Fruit fly (Drosophila melanogaster) whole organism, embryonic: ENCODE data around the gene Esyt2.

Source experiments
- Antp ChIP-seq: fragments of 200-800 bp; sonication (Bioruptor generic); optimal IDR thresholded peaks from 3 replicates; lab custom pipeline; 2016; ENCODE audit warnings: missing biosample characterization, missing genetic modification characterization
- Atf3 ChIP-seq: fragments of 200-800 bp; sonication (Bioruptor generic); optimal IDR thresholded peaks from 3 replicates; lab custom pipeline; 2016; ENCODE audit warnings: missing biosample characterization, missing genetic modification characterization
- Bteb2 ChIP-seq: fragments of 200-800 bp; sonication (Bioruptor generic); optimal IDR thresholded peaks from 2 replicates; lab custom pipeline; 2016; ENCODE audit warnings: missing biosample characterization, missing genetic modification characterization
- CG10267 ChIP-seq: fragments of 200-800 bp; sonication (Bioruptor generic); optimal IDR thresholded peaks from 2 replicates; lab custom pipeline; 2018; ENCODE audit warnings: missing biosample characterization, mild to moderate bottlenecking, missing genetic modification characterization, moderate library complexity
- CG10543 ChIP-seq: fragments of 200-800 bp; sonication (Bioruptor generic); optimal IDR thresholded peaks from 3 replicates; lab custom pipeline; 2017; ENCODE audit warnings: missing biosample characterization, mild to moderate bottlenecking, missing genetic modification characterization, moderate library complexity
- CG11398 ChIP-seq: fragments of 200-800 bp; sonication (Bioruptor generic); optimal IDR thresholded peaks from 2 replicates; lab custom pipeline; 2016; ENCODE audit warnings: missing biosample characterization, missing genetic modification characterization
- CG11723 ChIP-seq: fragments of 200-800 bp; sonication (Bioruptor generic); optimal IDR thresholded peaks from 2 replicates; lab custom pipeline; 2017; ENCODE audit warnings: missing biosample characterization, mild to moderate bottlenecking, missing genetic modification characterization
- CG12155 ChIP-seq: fragments of 200-800 bp; sonication (Bioruptor generic); optimal IDR thresholded peaks from 3 replicates; lab custom pipeline; 2016; ENCODE audit warnings: missing biosample characterization, missing genetic modification characterization
- CG12769 ChIP-seq: fragments of 200-800 bp; sonication (Bioruptor generic); optimal IDR thresholded peaks from 2 replicates; lab custom pipeline; 2019; ENCODE audit warnings: missing biosample characterization, mild to moderate bottlenecking, missing genetic modification characterization, moderate library complexity
- CG13296 ChIP-seq: fragments of 200-800 bp; sonication (Bioruptor generic); optimal IDR thresholded peaks from 3 replicates; lab custom pipeline; 2018; ENCODE audit warnings: missing biosample characterization, mild to moderate bottlenecking, missing genetic modification characterization
- CG17612 ChIP-seq: fragments of 200-800 bp; sonication (Bioruptor generic); IDR thresholded peaks from 2 replicates; pipeline ENCODE4 v1.3.6; 2022; ENCODE audit warnings: missing biosample characterization, missing genetic modification characterization
- CG17829 ChIP-seq: fragments of 200-800 bp; optimal IDR thresholded peaks from 2 replicates; lab custom pipeline; 2019; ENCODE audit warnings: missing biosample characterization, mild to moderate bottlenecking, missing genetic modification characterization, moderate library complexity
- CG18011 ChIP-seq: fragments of 200-800 bp; sonication (Bioruptor generic); optimal IDR thresholded peaks from 2 replicates; lab custom pipeline; 2017; ENCODE audit warnings: missing biosample characterization, missing genetic modification characterization, mild to moderate bottlenecking, moderate library complexity, missing genotype
- CG30403 ChIP-seq: fragments of 200-800 bp; sonication (Bioruptor generic); optimal IDR thresholded peaks from 3 replicates; lab custom pipeline; 2016; ENCODE audit warnings: missing biosample characterization, missing genetic modification characterization
- CG31224 ChIP-seq: fragments of 200-800 bp; sonication (Bioruptor generic); IDR thresholded peaks from 2 replicates; pipeline ENCODE4 v1.3.6; 2022; ENCODE audit warnings: missing biosample characterization, missing genetic modification characterization
- CG3847 ChIP-seq: fragments of 200-800 bp; sonication (Bioruptor generic); IDR thresholded peaks from 2 replicates; pipeline ENCODE4 v1.3.6; 2022; ENCODE audit warnings: missing biosample characterization, missing genetic modification characterization
- CG7372 ChIP-seq: fragments of 200-800 bp; sonication (Bioruptor generic); IDR thresholded peaks from 2 replicates; pipeline ENCODE4 v1.3.6; 2022; ENCODE audit warnings: missing biosample characterization, missing genetic modification characterization
- CG9932 ChIP-seq: fragments of 200-800 bp; sonication (Bioruptor generic); IDR thresholded peaks from 2 replicates; pipeline ENCODE4 v1.3.6; 2022; ENCODE audit warnings: missing biosample characterization, missing genetic modification characterization
- CkIIα-i1 ChIP-seq: fragments of 200-800 bp; sonication (Bioruptor generic); IDR thresholded peaks from 2 replicates; pipeline ENCODE4 v1.3.6; 2022; ENCODE audit warnings: missing biosample characterization, missing genetic modification characterization
- Doc2 ChIP-seq: fragments of 200-800 bp; sonication (Bioruptor generic); IDR thresholded peaks from 2 replicates; pipeline ENCODE4 v1.3.6; 2022; ENCODE audit warnings: missing biosample characterization, missing genetic modification characterization
- Doc3 ChIP-seq: fragments of 200-800 bp; sonication (Bioruptor generic); IDR thresholded peaks from 3 replicates; pipeline ENCODE4 v1.3.6; 2022; ENCODE audit warnings: missing biosample characterization, missing genetic modification characterization; ENCODE audit not compliant: partially characterized antibody
- E2f2 ChIP-seq: fragments of 200-800 bp; sonication (Bioruptor generic); IDR thresholded peaks from 2 replicates; pipeline ENCODE4 v1.3.6; 2022; ENCODE audit warnings: missing biosample characterization, missing genetic modification characterization
- HLH54F ChIP-seq: fragments of 200-800 bp; sonication (Bioruptor generic); optimal IDR thresholded peaks from 3 replicates; lab custom pipeline; 2016; ENCODE audit warnings: missing biosample characterization, missing genetic modification characterization
- HmgZ ChIP-seq: fragments of 200-800 bp; sonication (Bioruptor generic); optimal IDR thresholded peaks from 2 replicates; lab custom pipeline; 2018; ENCODE audit warnings: missing biosample characterization, mild to moderate bottlenecking, missing genetic modification characterization
- Hsf ChIP-seq: fragments of 200-800 bp; sonication (Bioruptor generic); optimal IDR thresholded peaks from 3 replicates; lab custom pipeline; 2016; ENCODE audit warnings: missing biosample characterization, missing genetic modification characterization
- Med ChIP-seq: fragments of 200-800 bp; sonication (Bioruptor generic); peaks from one replicate; lab custom pipeline; 2016; ENCODE audit warnings: missing biosample characterization, missing genetic modification characterization, mild to moderate bottlenecking, inconsistent platforms, moderate library complexity
- Myb ChIP-seq: fragments of 200-800 bp; sonication (Bioruptor generic); optimal IDR thresholded peaks from 2 replicates; lab custom pipeline; 2016; ENCODE audit warnings: missing biosample characterization, missing genetic modification characterization
- Nf-YC ChIP-seq: fragments of 200-800 bp; optimal IDR thresholded peaks from 3 replicates; lab custom pipeline; 2019; ENCODE audit warnings: missing biosample characterization, mild to moderate bottlenecking, missing genetic modification characterization, moderate library complexity
- PHDP ChIP-seq: fragments of 200-800 bp; sonication (Bioruptor generic); optimal IDR thresholded peaks from 3 replicates; lab custom pipeline; 2018; ENCODE audit warnings: missing biosample characterization, mild to moderate bottlenecking, missing genetic modification characterization, moderate library complexity
- Ptx1 ChIP-seq: fragments of 200-800 bp; sonication (Bioruptor generic); IDR thresholded peaks from 2 replicates; pipeline ENCODE4 v1.3.6; 2022; ENCODE audit warnings: missing biosample characterization, missing genetic modification characterization
- Spps ChIP-seq: fragments of 200-800 bp; sonication (Bioruptor generic); optimal IDR thresholded peaks from 2 replicates; lab custom pipeline; 2018; ENCODE audit warnings: missing biosample characterization, mild to moderate bottlenecking, missing genetic modification characterization
- ato ChIP-seq: fragments of 200-800 bp; sonication (Bioruptor generic); IDR thresholded peaks from 2 replicates; pipeline ENCODE4 v1.3.6; 2022; ENCODE audit warnings: missing biosample characterization, missing genetic modification characterization; ENCODE audit not compliant: partially characterized antibody
- bbx ChIP-seq: fragments of 200-800 bp; sonication (Bioruptor generic); IDR thresholded peaks from 2 replicates; pipeline ENCODE4 v1.3.6; 2022; ENCODE audit warnings: missing biosample characterization, missing genetic modification characterization; ENCODE audit not compliant: partially characterized antibody
- cad ChIP-seq: fragments of >200 bp; optimal IDR thresholded peaks from 2 replicates; lab custom pipeline; 2017; ENCODE audit warnings: missing biosample characterization, missing genetic modification characterization
- crol ChIP-seq: fragments of 200-800 bp; sonication (Bioruptor generic); IDR thresholded peaks from 2 replicates; pipeline ENCODE4 v1.3.6; 2022; ENCODE audit warnings: missing biosample characterization, missing genetic modification characterization
- dan ChIP-seq: fragments of 200-800 bp; sonication (Bioruptor generic); IDR thresholded peaks from 2 replicates; pipeline ENCODE4 v1.3.6; 2022; ENCODE audit warnings: missing biosample characterization, missing genetic modification characterization
- nau ChIP-seq: fragments of 200-800 bp; sonication (Bioruptor generic); optimal IDR thresholded peaks from 3 replicates; lab custom pipeline; 2017; ENCODE audit warnings: missing biosample characterization, mild to moderate bottlenecking, missing genetic modification characterization, missing genetic modification reagents
- oc ChIP-seq: fragments of 200-800 bp; sonication (Bioruptor generic); optimal IDR thresholded peaks from 2 replicates; lab custom pipeline; 2018; ENCODE audit warnings: missing biosample characterization, mild to moderate bottlenecking, missing genetic modification characterization, moderate library complexity
- otp ChIP-seq: fragments of 200-800 bp; sonication (Bioruptor generic); IDR thresholded peaks from 3 replicates; pipeline ENCODE4, ENCODE4 v1.3.6; 2022; ENCODE audit warnings: missing biosample characterization, missing genetic modification characterization
- pita ChIP-seq: fragments of 200-800 bp; sonication (Bioruptor generic); optimal IDR thresholded peaks from 2 replicates; lab custom pipeline; 2017; ENCODE audit warnings: missing biosample characterization, mild to moderate bottlenecking, missing genetic modification characterization
- sc ChIP-seq, 3 experiments: fragments of >200 bp in 2 of 3; fragments of 200-800 bp in 1 of 3; sonication (Bioruptor generic) in 1 of 3; optimal IDR thresholded peaks; 2 replicates in 2 of 3; 3 replicates in 1 of 3; lab custom pipeline; 2017; ENCODE audit warnings: mild to moderate bottlenecking in 1 of 3, missing biosample characterization in 1 of 3, missing genetic modification characterization in 1 of 3, missing genetic modification reagents in 1 of 3
- shn ChIP-seq: fragments of 200-800 bp; sonication (Bioruptor generic); optimal IDR thresholded peaks from 3 replicates; lab custom pipeline; 2016; ENCODE audit warnings: missing biosample characterization, missing genetic modification characterization
- sima ChIP-seq: fragments of 200-800 bp; sonication (Bioruptor generic); optimal IDR thresholded peaks from 2 replicates; lab custom pipeline; 2016; ENCODE audit warnings: missing biosample characterization, missing genetic modification characterization
- sisA ChIP-seq: fragments of 200-800 bp; sonication (Bioruptor generic); IDR thresholded peaks from 2 replicates; pipeline ENCODE4 v1.3.6; 2022; ENCODE audit warnings: missing biosample characterization, missing genetic modification characterization
- sna ChIP-seq: fragments of 200-800 bp; sonication (Bioruptor generic); IDR thresholded peaks from 2 replicates; pipeline ENCODE4 v1.3.6; 2022; ENCODE audit warnings: missing biosample characterization, missing genetic modification characterization; ENCODE audit not compliant: partially characterized antibody
- sob ChIP-seq: fragments of 200-800 bp; sonication (Bioruptor generic); IDR thresholded peaks from 2 replicates; pipeline ENCODE4 v1.3.6; 2022; ENCODE audit warnings: missing biosample characterization, missing genetic modification characterization
- ttk ChIP-seq: fragments of 200-800 bp; sonication (Bioruptor generic); IDR thresholded peaks from 2 replicates; pipeline ENCODE4 v2.1.2; 2022; ENCODE audit warnings: missing biosample characterization, missing genetic modification characterization
- tup ChIP-seq: fragments of 200-800 bp; sonication (Bioruptor generic); optimal IDR thresholded peaks from 2 replicates; lab custom pipeline; 2016; ENCODE audit warnings: missing biosample characterization, mild to moderate bottlenecking, missing genetic modification characterization, moderate library complexity

Gene Esyt2

DNA sequence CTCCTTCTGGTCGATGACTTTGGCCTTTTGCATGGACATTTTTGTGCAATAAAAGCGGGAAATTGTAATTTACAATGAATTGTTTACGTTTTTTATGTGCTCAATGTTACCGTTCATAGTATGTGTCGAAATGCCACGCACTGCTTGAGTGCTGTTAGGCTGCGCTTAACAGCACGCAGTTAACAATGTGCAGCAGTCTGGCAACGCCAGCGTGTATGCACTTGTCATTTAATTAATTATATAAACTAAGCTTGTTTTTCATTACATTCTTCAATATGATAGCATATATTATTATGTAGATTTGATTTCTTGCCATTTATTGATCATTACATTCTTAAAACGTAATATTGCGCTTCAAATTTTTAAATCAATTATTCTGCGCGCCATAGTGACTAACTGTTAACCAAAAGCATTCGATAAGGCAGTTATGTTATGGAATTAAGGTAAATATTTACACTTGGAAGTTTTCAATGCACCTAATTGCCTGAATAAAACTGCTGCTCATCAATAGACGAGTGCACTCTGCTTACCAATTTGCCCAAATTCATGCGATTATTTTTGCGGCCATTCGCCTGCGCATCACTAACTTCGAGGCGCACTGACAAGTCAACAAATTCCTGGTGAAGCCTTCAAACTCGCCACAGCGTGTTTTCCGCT lies 40.7 kb downstream of the Esyt2 start, which contains the start of the genes CG13625 and mld (continued):
- TF ChIP-seq CG3847 (GFP tag; lab: Robert Waterston, UW) = no peak
- no peak for TF ChIP-seq sob (GFP tag; lab: Robert Waterston, UW)
- no peak for TF ChIP-seq CG7372 (GFP tag; lab: Robert Waterston, UW)
- TF ChIP-seq CG31224 (GFP tag; lab: Robert Waterston, UW) = no peak
- no peak for TF ChIP-seq ato (GFP tag; lab: Robert Waterston, UW)

dm6 chr3R:24586453-24586886 lies 42.0 kb downstream of the Esyt2 start:
- no peak for TF ChIP-seq Atf3 (GFP tag; lab: Kevin White, UChicago)
- TF ChIP-seq tup (GFP tag; lab: Kevin White, UChicago) = no peak
- no peak for TF ChIP-seq Ptx1
- TF ChIP-seq CG12769 (tag; lab: Kevin White, UChicago) = peak; percentile 79
- peak; percentile 57 for TF ChIP-seq CG17829 (tag; lab: Kevin White, UChicago)
- TF ChIP-seq CG11723 (GFP tag; lab: Kevin White, UChicago) = peak; percentile 1
- TF ChIP-seq bbx = no peak
- peak; percentile 100 for TF ChIP-seq CG12155 (GFP tag; lab: Kevin White, UChicago)
- TF ChIP-seq E2f2 (GFP tag; lab: Robert Waterston, UW) = no peak
- TF ChIP-seq CG10267 (tag; lab: Kevin White, UChicago) = peak; percentile 38
- no peak for TF ChIP-seq sima
- TF ChIP-seq CG30403 (GFP tag; lab: Kevin White, UChicago) = no peak
- TF ChIP-seq CG9932 (GFP tag; lab: Robert Waterston, UW) = no peak
- no peak for TF ChIP-seq sc (optimal IDR thresholded peaks at IDR 0.05; lab: Kevin White, UChicago)
- TF ChIP-seq sc (GFP tag; optimal IDR thresholded peaks at IDR 0.05; lab: Kevin White, UChicago) = no peak
- TF ChIP-seq pita (GFP tag; lab: Kevin White, UChicago) = peak; percentile 64
- TF ChIP-seq CG11398 (GFP tag; lab: Kevin White, UChicago) = no peak
- no peak for TF ChIP-seq shn (GFP tag; lab: Kevin White, UChicago)
- peak; percentile 89 for TF ChIP-seq CG10543
- no peak for TF ChIP-seq sna (GFP tag; lab: Robert Waterston, UW)
- no peak for TF ChIP-seq Spps (tag; lab: Kevin White, UChicago)
- TF ChIP-seq cad = no peak
- no peak for TF ChIP-seq Doc2 (GFP tag; lab: Robert Waterston, UW)
- TF ChIP-seq CG18011 = no peak
- no peak for TF ChIP-seq ttk (GFP tag; lab: Robert Waterston, UW)
- no peak for TF ChIP-seq CG17612 (GFP tag; lab: Robert Waterston, UW)
- TF ChIP-seq Bteb2 (GFP tag; lab: Kevin White, UChicago) = no peak
- TF ChIP-seq Nf-YC (tag; lab: Kevin White, UChicago) = peak; percentile 60
- peak; percentile 2 for TF ChIP-seq HLH54F (GFP tag; lab: Kevin White, UChicago)
- no peak for TF ChIP-seq otp (GFP tag; lab: Robert Waterston, UW)
- no peak for TF ChIP-seq dan (GFP tag; lab: Robert Waterston, UW)
- TF ChIP-seq oc = peak; percentile 84
- TF ChIP-seq nau (GFP tag; lab: Kevin White, UChicago) = peak; percentile 6
- no peak for TF ChIP-seq PHDP (tag; lab: Kevin White, UChicago)
- peak; percentile 82 for TF ChIP-seq HmgZ (tag; lab: Kevin White, UChicago)
- TF ChIP-seq Myb (GFP tag; lab: Kevin White, UChicago) = peak; percentile 73
- TF ChIP-seq Hsf (GFP tag; lab: Kevin White, UChicago) = no peak
- TF ChIP-seq sisA = no peak
- TF ChIP-seq Med (GFP tag; lab: Kevin White, UChicago) = peak; percentile 91
- TF ChIP-seq CkIIα-i1 (GFP tag; lab: Robert Waterston, UW) = no peak
- TF ChIP-seq crol (GFP tag; lab: Robert Waterston, UW) = no peak
- TF ChIP-seq Antp (GFP tag; lab: Kevin White, UChicago) = no peak
- TF ChIP-seq Doc3 (GFP tag; lab: Robert Waterston, UW) = no peak
- peak; percentile 55 for TF ChIP-seq CG13296
